Fruit fly (Drosophila melanogaster) whole organism, embryonic: Measurements from ENCODE around the gene yellow-b.

ENCODE experiments used
- Aef1 ChIP-seq: fragments of 200-800 bp; sonication (Bioruptor generic); IDR thresholded peaks from 3 replicates; pipeline ENCODE4 v1.3.6; 2022; ENCODE audit warnings: missing biosample characterization, missing genetic modification characterization
- Blimp-1 ChIP-seq: fragments of 200-800 bp; sonication (Bioruptor generic); optimal IDR thresholded peaks from 3 replicates; lab custom pipeline; 2018; ENCODE audit warnings: missing biosample characterization, missing genetic modification characterization, mild to moderate bottlenecking, moderate library complexity, missing genetic modification reagents
- CG11247 ChIP-seq: fragments of 200-800 bp; sonication (Bioruptor generic); IDR thresholded peaks from 2 replicates; pipeline ENCODE4 v1.3.6; 2022; ENCODE audit warnings: missing biosample characterization, missing genetic modification characterization
- CG12236 ChIP-seq: fragments of 200-800 bp; sonication (Bioruptor generic); optimal IDR thresholded peaks from 2 replicates; lab custom pipeline; 2016; ENCODE audit warnings: missing biosample characterization, missing genetic modification characterization
- CG12659 ChIP-seq: fragments of 200-800 bp; sonication (Bioruptor generic); optimal IDR thresholded peaks from 3 replicates; lab custom pipeline; 2017; ENCODE audit warnings: mild to moderate bottlenecking, missing biosample characterization, missing genetic modification reagents, missing genetic modification characterization
- CG12942 ChIP-seq: fragments of 200-800 bp; sonication (Bioruptor generic); optimal IDR thresholded peaks from 3 replicates; lab custom pipeline; 2016; ENCODE audit warnings: missing biosample characterization, missing genetic modification characterization
- CG13287 ChIP-seq: fragments of 200-800 bp; sonication (Bioruptor generic); IDR thresholded peaks from 2 replicates; pipeline ENCODE4 v1.3.6; 2022; ENCODE audit warnings: missing biosample characterization, missing genetic modification characterization; ENCODE audit not compliant: partially characterized antibody
- CG13775 ChIP-seq: fragments of 200-800 bp; sonication (Bioruptor generic); optimal IDR thresholded peaks from 3 replicates; lab custom pipeline; 2017; ENCODE audit warnings: missing biosample characterization, mild to moderate bottlenecking, missing genetic modification characterization
- CG14667 ChIP-seq: fragments of 200-800 bp; sonication (Bioruptor generic); IDR thresholded peaks from 2 replicates; pipeline ENCODE4 v1.3.6; 2022; ENCODE audit warnings: missing biosample characterization, missing genetic modification characterization
- CG1529 ChIP-seq: fragments of 200-800 bp; sonication (Bioruptor generic); optimal IDR thresholded peaks from 3 replicates; lab custom pipeline; 2018; ENCODE audit warnings: missing biosample characterization, missing genetic modification characterization
- CG15514 ChIP-seq: fragments of 200-800 bp; sonication (Bioruptor generic); optimal IDR thresholded peaks from 3 replicates; lab custom pipeline; 2017; ENCODE audit warnings: missing biosample characterization, missing genetic modification characterization, mild to moderate bottlenecking, moderate library complexity, missing genetic modification reagents
- CG16813 ChIP-seq: fragments of 200-800 bp; sonication (Bioruptor generic); IDR thresholded peaks from 3 replicates; pipeline ENCODE4 v1.3.6; 2022; ENCODE audit warnings: missing biosample characterization, missing genetic modification characterization; ENCODE audit not compliant: partially characterized antibody
- CG16863 ChIP-seq: fragments of 200-800 bp; sonication (Bioruptor generic); optimal IDR thresholded peaks from 3 replicates; lab custom pipeline; 2016; ENCODE audit warnings: missing biosample characterization, missing genetic modification characterization
- CG2875 ChIP-seq: fragments of 200-800 bp; sonication (Bioruptor generic); optimal IDR thresholded peaks from 2 replicates; lab custom pipeline; 2017; ENCODE audit warnings: missing biosample characterization, mild to moderate bottlenecking, missing genetic modification characterization, missing genetic modification reagents
- CG30403 ChIP-seq: fragments of 200-800 bp; sonication (Bioruptor generic); optimal IDR thresholded peaks from 3 replicates; lab custom pipeline; 2016; ENCODE audit warnings: missing biosample characterization, missing genetic modification characterization
- CG3065 ChIP-seq: fragments of 200-800 bp; sonication (Bioruptor generic); optimal IDR thresholded peaks from 2 replicates; lab custom pipeline; 2016; ENCODE audit warnings: missing biosample characterization, missing genetic modification characterization
- CG34376 ChIP-seq: fragments of 200-800 bp; sonication (Bioruptor generic); optimal IDR thresholded peaks from 2 replicates; lab custom pipeline; 2018; ENCODE audit warnings: missing biosample characterization, mild to moderate bottlenecking, missing genetic modification characterization
- CG3847 ChIP-seq: fragments of 200-800 bp; sonication (Bioruptor generic); IDR thresholded peaks from 2 replicates; pipeline ENCODE4 v1.3.6; 2022; ENCODE audit warnings: missing biosample characterization, missing genetic modification characterization
- CG5953 ChIP-seq: fragments of 200-800 bp; sonication (Bioruptor generic); IDR thresholded peaks from 2 replicates; pipeline ENCODE4 v1.3.6; 2022; ENCODE audit warnings: missing biosample characterization, missing genetic modification characterization
- CG6272 ChIP-seq: fragments of 200-800 bp; sonication (Bioruptor generic); IDR thresholded peaks from 2 replicates; pipeline ENCODE4 v1.3.6; 2022; ENCODE audit warnings: missing biosample characterization, missing genetic modification characterization
- CG8924 ChIP-seq: fragments of 200-800 bp; optimal IDR thresholded peaks from 3 replicates; lab custom pipeline; 2019; ENCODE audit warnings: missing biosample characterization, mild to moderate bottlenecking, missing genetic modification characterization, moderate library complexity
- CG9817 ChIP-seq: fragments of 200-800 bp; sonication (Bioruptor generic); optimal IDR thresholded peaks from 2 replicates; lab custom pipeline; 2018; ENCODE audit warnings: missing biosample characterization, mild to moderate bottlenecking, missing genetic modification characterization, moderate library complexity
- Doc2 ChIP-seq: fragments of 200-800 bp; sonication (Bioruptor generic); IDR thresholded peaks from 2 replicates; pipeline ENCODE4 v1.3.6; 2022; ENCODE audit warnings: missing biosample characterization, missing genetic modification characterization
- Gsc ChIP-seq: fragments of 200-800 bp; sonication (Bioruptor generic); IDR thresholded peaks from 2 replicates; pipeline ENCODE4 v1.3.6; 2022; ENCODE audit warnings: missing biosample characterization, missing genetic modification characterization
- HLH4C ChIP-seq: fragments of 200-800 bp; sonication (Bioruptor generic); IDR thresholded peaks from 3 replicates; pipeline ENCODE4 v1.3.6; 2022; ENCODE audit warnings: missing biosample characterization, missing genetic modification characterization; ENCODE audit not compliant: partially characterized antibody
- Hey ChIP-seq: fragments of 200-800 bp; sonication (Bioruptor generic); optimal IDR thresholded peaks from 3 replicates; lab custom pipeline; 2018; ENCODE audit warnings: missing biosample characterization, mild to moderate bottlenecking, missing genetic modification characterization
- Hr51 ChIP-seq, 2 experiments: fragments of 200-800 bp; sonication (Bioruptor generic); optimal IDR thresholded peaks; 2 replicates in 1 of 2; 3 replicates in 1 of 2; lab custom pipeline; 2016 to 2018; ENCODE audit warnings: missing biosample characterization in 2 of 2, missing genetic modification characterization in 2 of 2, mild to moderate bottlenecking in 1 of 2, moderate library complexity in 1 of 2
- Mes4 ChIP-seq: fragments of 200-800 bp; sonication (Bioruptor generic); optimal IDR thresholded peaks from 2 replicates; lab custom pipeline; 2016; ENCODE audit warnings: missing biosample characterization, missing genetic modification characterization
- NC2α ChIP-seq: fragments of 200-800 bp; sonication (Bioruptor generic); optimal IDR thresholded peaks from 2 replicates; lab custom pipeline; 2016; ENCODE audit warnings: missing biosample characterization, missing genetic modification characterization
- Opbp ChIP-seq: fragments of 200-800 bp; sonication (Bioruptor generic); IDR thresholded peaks from 3 replicates; pipeline ENCODE4 v1.3.6; 2022; ENCODE audit warnings: missing biosample characterization, missing genetic modification characterization; ENCODE audit not compliant: partially characterized antibody
- Sox100B ChIP-seq: fragments of 200-800 bp; sonication (Bioruptor generic); optimal IDR thresholded peaks from 3 replicates; lab custom pipeline; 2018; ENCODE audit warnings: missing biosample characterization, mild to moderate bottlenecking, missing genetic modification characterization
- cad ChIP-seq: fragments of >200 bp; optimal IDR thresholded peaks from 2 replicates; lab custom pipeline; 2017; ENCODE audit warnings: missing biosample characterization, missing genetic modification characterization
- cato ChIP-seq: fragments of 200-800 bp; sonication (Bioruptor generic); optimal IDR thresholded peaks from 2 replicates; lab custom pipeline; 2016; ENCODE audit warnings: missing biosample characterization, missing genetic modification characterization, borderline replicate concordance
- caup ChIP-seq: fragments of 200-800 bp; sonication (Bioruptor generic); optimal IDR thresholded peaks from 3 replicates; lab custom pipeline; 2017; ENCODE audit warnings: missing biosample characterization, mild to moderate bottlenecking, missing genetic modification characterization, moderate library complexity; ENCODE audit not compliant: severe bottlenecking
- exex ChIP-seq: fragments of 200-800 bp; sonication (Bioruptor generic); optimal IDR thresholded peaks from 4 replicates; lab custom pipeline; 2018; ENCODE audit warnings: missing biosample characterization, mild to moderate bottlenecking, missing genetic modification characterization, moderate library complexity
- gce ChIP-seq: fragments of 200-800 bp; sonication (Bioruptor generic); IDR thresholded peaks from 3 replicates; pipeline ENCODE4 v1.3.6; 2022; ENCODE audit warnings: missing biosample characterization, missing genetic modification characterization
- grn ChIP-seq: fragments of 200-800 bp; sonication (Bioruptor generic); optimal IDR thresholded peaks from 3 replicates; lab custom pipeline; 2017; ENCODE audit warnings: missing biosample characterization, missing genetic modification characterization
- gro ChIP-seq: fragments of 200-800 bp; sonication (Bioruptor generic); optimal IDR thresholded peaks from 2 replicates; lab custom pipeline; 2016; ENCODE audit warnings: missing biosample characterization, missing genetic modification characterization
- odd ChIP-seq: fragments of 200-800 bp; sonication (Bioruptor generic); optimal IDR thresholded peaks from 2 replicates; lab custom pipeline; 2017; ENCODE audit warnings: missing biosample characterization, mild to moderate bottlenecking, missing genetic modification characterization
- pb ChIP-seq: fragments of 200-800 bp; sonication (Bioruptor generic); optimal IDR thresholded peaks from 3 replicates; lab custom pipeline; 2016; ENCODE audit warnings: missing biosample characterization, missing genetic modification characterization
- sna ChIP-seq: fragments of 200-800 bp; sonication (Bioruptor generic); IDR thresholded peaks from 2 replicates; pipeline ENCODE4 v1.3.6; 2022; ENCODE audit warnings: missing biosample characterization, missing genetic modification characterization; ENCODE audit not compliant: partially characterized antibody
- so ChIP-seq: fragments of 200-800 bp; sonication (Bioruptor generic); IDR thresholded peaks from 3 replicates; pipeline ENCODE4 v1.3.6; 2022; ENCODE audit warnings: missing biosample characterization, missing genetic modification characterization
- sob ChIP-seq: fragments of 200-800 bp; sonication (Bioruptor generic); IDR thresholded peaks from 2 replicates; pipeline ENCODE4 v1.3.6; 2022; ENCODE audit warnings: missing biosample characterization, missing genetic modification characterization
- stc ChIP-seq: fragments of 200-800 bp; sonication (Bioruptor generic); IDR thresholded peaks from 2 replicates; pipeline ENCODE4 v1.3.6; 2022; ENCODE audit warnings: missing biosample characterization, missing genetic modification characterization
- tap ChIP-seq: fragments of 200-800 bp; optimal IDR thresholded peaks from 3 replicates; lab custom pipeline; 2019; ENCODE audit warnings: missing biosample characterization, mild to moderate bottlenecking, missing genetic modification characterization, moderate library complexity
- tup ChIP-seq: fragments of 200-800 bp; sonication (Bioruptor generic); optimal IDR thresholded peaks from 2 replicates; lab custom pipeline; 2016; ENCODE audit warnings: missing biosample characterization, mild to moderate bottlenecking, missing genetic modification characterization, moderate library complexity
- unc-4 ChIP-seq: fragments of 200-800 bp; sonication (Bioruptor generic); IDR thresholded peaks from 2 replicates; pipeline ENCODE4 v1.3.6; 2022; ENCODE audit warnings: missing biosample characterization, missing genetic modification characterization; ENCODE audit not compliant: partially characterized antibody
- vvl ChIP-seq: fragments of 200-800 bp; sonication (Bioruptor generic); IDR thresholded peaks from 2 replicates; pipeline ENCODE4 v1.3.6; 2022; ENCODE audit warnings: missing biosample characterization, missing genetic modification characterization

yellow-b gene

DNA sequence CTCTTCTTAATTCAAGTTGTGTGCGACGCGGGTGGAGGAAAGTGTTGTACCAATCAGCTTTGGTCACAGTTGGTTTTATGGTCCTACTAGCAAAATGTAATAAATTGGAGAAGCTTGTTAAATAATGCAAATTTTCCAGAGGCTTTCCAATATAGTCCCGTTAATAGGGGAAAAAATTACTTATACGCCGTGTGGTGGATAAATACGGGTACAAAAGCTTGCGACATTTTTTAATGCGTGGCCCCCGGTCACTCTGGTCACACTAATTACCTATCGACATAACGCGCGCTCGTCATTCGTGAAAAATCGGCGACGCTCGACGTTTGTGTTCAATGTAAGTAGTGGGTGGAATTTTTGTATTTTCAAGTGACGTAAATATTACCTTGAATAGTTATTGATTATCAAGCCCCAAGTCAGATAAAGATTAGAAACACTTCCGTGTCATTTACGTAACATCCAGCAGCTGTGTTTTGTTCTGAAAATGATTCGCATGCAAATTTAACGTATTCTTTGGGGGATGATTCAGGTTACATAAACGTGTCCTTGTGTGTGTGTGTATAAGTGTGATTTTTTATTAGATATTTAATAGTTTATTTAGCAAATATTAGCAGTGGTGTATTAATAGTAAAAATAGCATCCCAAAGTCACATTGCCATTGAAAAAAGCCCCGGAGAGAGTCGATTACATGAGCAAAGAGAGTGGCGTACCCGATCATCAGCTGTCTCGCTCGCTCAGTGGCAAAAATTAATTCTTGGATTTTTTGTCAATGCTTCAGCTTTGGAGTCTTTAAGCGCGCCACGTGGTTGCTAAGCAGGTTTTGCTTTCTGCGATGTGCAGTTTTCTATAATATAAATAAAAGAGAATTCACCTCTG lies 34.3 kb upstream of the yellow-b start, which contains the start of gene Cyt-c-p (continued):
- peak; percentile 72 for TF ChIP-seq CG13287 (GFP tag; lab: Robert Waterston, UW)
- peak; percentile 7 for TF ChIP-seq Mes4 (GFP tag; lab: Kevin White, UChicago)
- no peak for TF ChIP-seq stc (GFP tag; lab: Robert Waterston, UW)
- peak; percentile 4 for TF ChIP-seq CG2875 (GFP tag; lab: Kevin White, UChicago)
- TF ChIP-seq CG3847, result peak; percentile 61
- peak; percentile 55; the same call in 1 of the 3 replicates for TF ChIP-seq Opbp (GFP tag; lab: Robert Waterston, UW)
- no peak for TF ChIP-seq CG30403 (GFP tag; lab: Kevin White, UChicago)
- 0 out of 2 replicates have a peak, but pooled peaks have one; percentile 22 for TF ChIP-seq vvl (GFP tag; lab: Robert Waterston, UW)
- TF ChIP-seq CG12659 (GFP tag; lab: Kevin White, UChicago), result peak; percentile 81
- no peak for TF ChIP-seq CG11247 (GFP tag; lab: Robert Waterston, UW)
- peak; percentile 13 for TF ChIP-seq CG16863 (GFP tag; lab: Kevin White, UChicago)
- peak; percentile 20 for TF ChIP-seq CG8924 (tag; lab: Kevin White, UChicago)
- TF ChIP-seq gce (GFP tag; lab: Robert Waterston, UW), result no peak
- TF ChIP-seq Doc2, result no peak
- TF ChIP-seq Sox100B (GFP tag; lab: Kevin White, UChicago), result no peak
- no peak for TF ChIP-seq odd (GFP tag; lab: Kevin White, UChicago)
- no peak for TF ChIP-seq NC2α
- no peak for TF ChIP-seq CG14667 (GFP tag; lab: Robert Waterston, UW)
- peak in 1 of 2 experiments; percentile 16 for TF ChIP-seq Hr51 (GFP tag; optimal IDR thresholded peaks at IDR 0.05; lab: Kevin White, UChicago)
- TF ChIP-seq sob (GFP tag; lab: Robert Waterston, UW), result peak; percentile 54; the same call in 1 of the 2 replicates
- peak; percentile 88 for TF ChIP-seq CG34376 (GFP tag; lab: Kevin White, UChicago)
- TF ChIP-seq so (GFP tag; lab: Robert Waterston, UW), result no peak
- TF ChIP-seq CG16813 (GFP tag; lab: Robert Waterston, UW), result peak; percentile 56; the same call in 1 of the 3 replicates
- TF ChIP-seq pb, result peak; percentile 26
- TF ChIP-seq Blimp-1 (GFP tag; lab: Kevin White, UChicago), result peak; percentile 39
- no peak for TF ChIP-seq cato (GFP tag; lab: Kevin White, UChicago)
- peak; percentile 66 for TF ChIP-seq unc-4 (GFP tag; lab: Robert Waterston, UW)
- no peak for TF ChIP-seq CG12236 (GFP tag; lab: Kevin White, UChicago)
- no peak for TF ChIP-seq tup
- peak; percentile 65 for TF ChIP-seq gro (GFP tag; lab: Kevin White, UChicago)
- no peak for TF ChIP-seq Gsc (GFP tag; lab: Robert Waterston, UW)
- TF ChIP-seq grn (GFP tag; lab: Kevin White, UChicago), result peak; percentile 34
- TF ChIP-seq exex (tag; lab: Kevin White, UChicago), result peak; percentile 44
- TF ChIP-seq HLH4C (GFP tag; lab: Robert Waterston, UW), result peak; percentile 44; the same call in 1 of the 3 replicates
- TF ChIP-seq CG9817 (tag; lab: Kevin White, UChicago), result no peak
- TF ChIP-seq caup (GFP tag; lab: Kevin White, UChicago), result peak; percentile 52
- no peak; the same call in 1 of the 2 replicates for TF ChIP-seq CG6272
- peak; percentile 6 for TF ChIP-seq CG13775
- no peak for TF ChIP-seq CG3065 (GFP tag; lab: Kevin White, UChicago)
- no peak for TF ChIP-seq CG1529 (GFP tag; lab: Kevin White, UChicago)
- peak; percentile 79 for TF ChIP-seq CG15514
- TF ChIP-seq Aef1, result no peak
- no peak for TF ChIP-seq CG5953 (GFP tag; lab: Robert Waterston, UW)
- TF ChIP-seq cad (GFP tag; lab: Kevin White, UChicago), result peak; percentile 54
- TF ChIP-seq sna (GFP tag; lab: Robert Waterston, UW), result 0 out of 2 replicates have a peak, but pooled peaks have one; percentile 41
- no peak for TF ChIP-seq CG12942 (GFP tag; lab: Kevin White, UChicago)
- no peak for TF ChIP-seq Hey (tag; lab: Kevin White, UChicago)
- no peak for TF ChIP-seq tap (tag; lab: Kevin White, UChicago)
